Worm (Caenorhabditis elegans) whole organism, L3 larva: ENCODE data around the gene chil-5.
A peak's percentile ranks its signal among the peaks of the same experiment; 100 is the strongest.

Experiments used
- R02D3.7 ChIP-seq: fragments of 150-350 bp; optimal IDR thresholded peaks from 2 replicates; lab custom pipeline; 2014; ENCODE audit warnings: missing biosample characterization, missing genetic modification characterization
- ZK546.5 ChIP-seq: sonication (generic microtip); optimal IDR thresholded peaks from 2 replicates; lab custom pipeline; 2017; ENCODE audit warnings: missing biosample characterization, missing genetic modification characterization
- aly-2 ChIP-seq: fragments of 150-350 bp; optimal IDR thresholded peaks from 2 replicates; lab custom pipeline; 2014; ENCODE audit warnings: missing biosample characterization, missing genetic modification characterization
- ama-1 ChIP-seq: fragments of 150-350 bp; optimal IDR thresholded peaks from 2 replicates; lab custom pipeline; 2018
- ceh-16 ChIP-seq: sonication (generic microtip); optimal IDR thresholded peaks from 2 replicates; lab custom pipeline; 2017; ENCODE audit warnings: missing biosample characterization, missing genetic modification characterization
- ceh-28 ChIP-seq: fragments of 150-350 bp; optimal IDR thresholded peaks from 2 replicates; lab custom pipeline; 2014; ENCODE audit warnings: missing biosample characterization, missing genetic modification reagents, missing genetic modification characterization
- ceh-82 ChIP-seq: fragments of 150-350 bp; optimal IDR thresholded peaks from 2 replicates; lab custom pipeline; 2014; ENCODE audit warnings: missing biosample characterization, missing genetic modification characterization
- egl-5 ChIP-seq: fragments of 150-350 bp; optimal IDR thresholded peaks from 2 replicates; lab custom pipeline; 2017; ENCODE audit warnings: missing biosample characterization, missing genetic modification reagents, missing genetic modification characterization, inconsistent platforms
- elt-1 ChIP-seq: fragments of 150-350 bp; optimal IDR thresholded peaks from 2 replicates; lab custom pipeline; 2014; ENCODE audit warnings: missing biosample characterization, missing genetic modification characterization
- elt-2 ChIP-seq: sonication (generic microtip); optimal IDR thresholded peaks from 2 replicates; lab custom pipeline; 2016; ENCODE audit warnings: missing genetic modification reagents, mild to moderate bottlenecking, missing genetic modification characterization, missing compliant biosample characterization
- elt-3 ChIP-seq, 3 experiments: fragments of 150-350 bp in 1 of 3; sonication (generic microtip) in 2 of 3; optimal IDR thresholded peaks; 2 replicates in 2 of 3; 4 replicates in 1 of 3; lab custom pipeline; 2014 to 2017; ENCODE audit warnings: missing biosample characterization in 3 of 3, missing genetic modification characterization in 3 of 3
- eor-1 ChIP-seq, 2 experiments: fragments of 150-350 bp; optimal IDR thresholded peaks; 2 replicates each; lab custom pipeline; 2014 to 2018; ENCODE audit warnings: missing biosample characterization in 2 of 2, missing genetic modification characterization in 2 of 2
- fkh-10 ChIP-seq: sonication (generic microtip); optimal IDR thresholded peaks from 2 replicates; lab custom pipeline; 2017; ENCODE audit warnings: missing biosample characterization, missing genetic modification reagents, missing genetic modification characterization
- fkh-2 ChIP-seq: fragments of 150-350 bp; optimal IDR thresholded peaks from 2 replicates; lab custom pipeline; 2014; ENCODE audit warnings: missing biosample characterization, missing genetic modification reagents, missing genetic modification characterization
- fos-1 ChIP-seq: fragments of 150-350 bp; optimal IDR thresholded peaks from 2 replicates; lab custom pipeline; 2014; ENCODE audit warnings: missing biosample characterization, missing genetic modification characterization
- hmg-11 ChIP-seq: sonication (generic microtip); optimal IDR thresholded peaks from 2 replicates; lab custom pipeline; 2016; ENCODE audit warnings: missing genetic modification characterization, missing compliant biosample characterization
- jun-1 ChIP-seq: fragments of 150-350 bp; optimal IDR thresholded peaks from 2 replicates; lab custom pipeline; 2014; ENCODE audit warnings: missing biosample characterization, missing genetic modification reagents, missing genetic modification characterization
- lin-15B ChIP-seq: fragments of 150-350 bp; optimal IDR thresholded peaks from 2 replicates; lab custom pipeline; 2014; ENCODE audit warnings: missing biosample characterization, missing genetic modification characterization
- lin-39 ChIP-seq: fragments of 150-350 bp; optimal IDR thresholded peaks from 2 replicates; lab custom pipeline; 2018; ENCODE audit warnings: missing biosample characterization, missing genetic modification reagents, missing genetic modification characterization
- mdl-1 ChIP-seq: fragments of 150-350 bp; optimal IDR thresholded peaks from 2 replicates; lab custom pipeline; 2014; ENCODE audit warnings: missing biosample characterization, missing genetic modification characterization
- mml-1 ChIP-seq: fragments of 150-350 bp; sonication (generic microtip); optimal IDR thresholded peaks from 3 replicates; lab custom pipeline; 2014; ENCODE audit warnings: missing biosample characterization, missing genetic modification characterization
- nfya-1 ChIP-seq: sonication (generic microtip); optimal IDR thresholded peaks from 2 replicates; lab custom pipeline; 2017; ENCODE audit warnings: missing genetic modification characterization, mild to moderate bottlenecking, missing compliant biosample characterization, antibody characterized with exemption, moderate library complexity; ENCODE audit not compliant: insufficient read depth
- nhr-11 ChIP-seq: fragments of 150-350 bp; optimal IDR thresholded peaks from 2 replicates; lab custom pipeline; 2014; ENCODE audit warnings: missing biosample characterization, missing genetic modification characterization
- nhr-12 ChIP-seq: fragments of 150-350 bp; optimal IDR thresholded peaks from 2 replicates; lab custom pipeline; 2014; ENCODE audit warnings: missing biosample characterization, missing genetic modification characterization
- nhr-23 ChIP-seq: fragments of 150-350 bp; optimal IDR thresholded peaks from 2 replicates; lab custom pipeline; 2014; ENCODE audit warnings: missing biosample characterization, missing genetic modification reagents, missing genetic modification characterization
- nhr-237 ChIP-seq: fragments of 150-350 bp; optimal IDR thresholded peaks from 2 replicates; lab custom pipeline; 2014; ENCODE audit warnings: missing biosample characterization, missing genetic modification characterization
- nhr-25 ChIP-seq: sonication (generic microtip); optimal IDR thresholded peaks from 2 replicates; lab custom pipeline; 2017; ENCODE audit warnings: missing biosample characterization, missing genetic modification characterization
- nhr-28 ChIP-seq: fragments of 150-350 bp; optimal IDR thresholded peaks from 2 replicates; lab custom pipeline; 2014; ENCODE audit warnings: missing biosample characterization, missing genetic modification characterization
- nhr-67 ChIP-seq: fragments of 150-350 bp; optimal IDR thresholded peaks from 2 replicates; lab custom pipeline; 2014; ENCODE audit warnings: missing biosample characterization, missing genetic modification characterization
- nhr-77 ChIP-seq: fragments of 150-350 bp; optimal IDR thresholded peaks from 2 replicates; lab custom pipeline; 2014; ENCODE audit warnings: missing biosample characterization, missing genetic modification characterization
- pha-4 ChIP-seq: fragments of 150-350 bp; optimal IDR thresholded peaks from 2 replicates; lab custom pipeline; 2014; ENCODE audit warnings: missing biosample characterization, missing genetic modification reagents, missing genetic modification characterization
- pqm-1 ChIP-seq: fragments of 150-350 bp; optimal IDR thresholded peaks from 2 replicates; lab custom pipeline; 2017; ENCODE audit warnings: missing biosample characterization, missing genetic modification characterization, inconsistent platforms
- sea-2 ChIP-seq: fragments of 150-350 bp; sonication (generic microtip); optimal IDR thresholded peaks from 4 replicates; lab custom pipeline; 2014; ENCODE audit warnings: missing biosample characterization, missing genetic modification reagents, missing genetic modification characterization
- skn-1 ChIP-seq: fragments of 150-350 bp; optimal IDR thresholded peaks from 2 replicates; lab custom pipeline; 2014; ENCODE audit warnings: missing biosample characterization, missing genetic modification characterization
- snpc-4 ChIP-seq: fragments of 150-350 bp; optimal IDR thresholded peaks from 2 replicates; lab custom pipeline; 2014; ENCODE audit warnings: missing biosample characterization, missing genetic modification characterization
- tbx-2 ChIP-seq: sonication (generic microtip); optimal IDR thresholded peaks from 2 replicates; lab custom pipeline; 2016; ENCODE audit warnings: mild to moderate bottlenecking, missing genetic modification characterization, missing compliant biosample characterization
- unc-39 ChIP-seq: sonication (generic microtip); optimal IDR thresholded peaks from 4 replicates; lab custom pipeline; 2017; ENCODE audit warnings: missing biosample characterization, missing genetic modification characterization
- unc-62 ChIP-seq: fragments of 150-350 bp; sonication (generic microtip); optimal IDR thresholded peaks from 4 replicates; lab custom pipeline; 2014; ENCODE audit warnings: missing biosample characterization, missing genetic modification reagents, missing genetic modification characterization
- ztf-11 ChIP-seq: fragments of 150-350 bp; optimal IDR thresholded peaks from 2 replicates; lab custom pipeline; 2014; ENCODE audit warnings: missing biosample characterization, missing genetic modification characterization

The chil-5 gene

DNA sequence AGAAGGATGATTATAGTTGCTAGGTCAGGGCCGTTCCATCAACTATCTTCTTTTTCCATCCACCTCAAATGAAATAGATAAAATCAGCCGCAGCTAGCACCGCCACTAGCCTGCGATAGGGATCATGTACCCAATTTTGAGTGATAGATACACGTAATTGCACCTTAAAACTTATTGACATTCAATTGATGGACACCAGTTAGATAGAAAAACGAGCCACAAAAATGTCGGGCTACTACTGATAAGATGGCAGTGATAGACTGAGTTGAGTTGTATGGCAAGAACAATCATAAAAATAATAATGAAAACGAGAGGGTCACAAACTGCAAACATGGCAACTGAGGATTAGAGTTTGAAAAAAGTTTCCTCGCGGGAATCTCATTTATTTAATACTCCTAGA, 32.3 kb upstream of the chil-5 start:
- TF ChIP-seq nhr-23 (tag; lab: Kevin White, UChicago) (peak; percentile 2), nhr-12 (tag; lab: Kevin White, UChicago) (no peak), lin-15B (tag; lab: Kevin White, UChicago) (no peak), nhr-25 (tag; lab: Kevin White, UChicago) (no peak), mdl-1 (no peak), nhr-67 (tag; lab: Kevin White, UChicago) (no peak), skn-1 (tag; lab: Kevin White, UChicago) (no peak), snpc-4 (tag; lab: Kevin White, UChicago) (no peak), sea-2 (GFP tag; lab: Kevin White, UChicago) (no peak), elt-1 (tag; lab: Kevin White, UChicago) (peak; percentile 91), elt-3 (tag; optimal IDR thresholded peaks at IDR 0.05; lab: Kevin White, UChicago) (no peak), pqm-1 (peak; percentile 48), fkh-10 (GFP tag; lab: Kevin White, UChicago) (no peak), eor-1 (tag; optimal IDR thresholded peaks at IDR 0.05; lab: Kevin White, UChicago) (no peak), fkh-2 (tag; lab: Kevin White, UChicago) (no peak), unc-39 (tag; lab: Kevin White, UChicago) (no peak), nhr-28 (no peak), nhr-237 (tag; lab: Kevin White, UChicago) (no peak), fos-1 (tag; lab: Kevin White, UChicago) (no peak), mml-1 (tag; lab: Kevin White, UChicago) (no peak), elt-2 (peak; percentile 75), tbx-2 (tag; lab: Kevin White, UChicago) (no peak), ceh-82 (tag; lab: Kevin White, UChicago) (no peak)

DNA sequence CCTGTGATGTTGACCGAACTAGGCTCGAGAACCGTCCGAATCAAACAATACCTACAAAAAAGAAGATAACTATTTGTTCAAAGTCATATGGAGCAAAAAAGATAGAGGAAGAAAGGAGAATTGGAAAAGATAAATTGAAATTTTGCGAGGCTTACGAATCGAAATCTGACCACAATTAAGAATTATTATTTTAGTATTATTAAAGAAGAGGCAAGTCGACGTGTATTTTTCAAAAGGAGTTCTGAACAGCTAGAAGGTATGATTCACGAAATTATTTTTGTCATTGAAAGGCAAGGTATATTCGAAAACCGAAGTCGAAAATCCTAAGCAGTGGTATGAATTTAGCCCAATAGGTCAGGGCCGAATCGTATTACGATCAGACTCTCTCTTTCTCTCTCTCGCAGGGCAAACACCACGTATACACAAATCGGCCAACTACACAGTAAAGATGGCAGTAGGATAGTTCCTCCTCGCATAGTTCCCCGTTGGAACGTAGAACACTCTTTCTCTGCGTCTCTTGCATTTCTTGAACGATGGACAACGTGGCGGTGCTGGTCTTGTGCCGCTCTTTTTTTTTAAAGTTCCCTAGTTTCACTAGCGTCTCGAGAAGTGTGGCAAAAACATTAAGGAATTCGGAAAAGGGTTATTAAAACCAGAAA, 31.7 kb upstream of the chil-5 start, which contains the start of gene vgln-1:
Gene vgln-1 (minus strand): TSS at position 51 of the 659 bp plus-strand sequence.
- no peak for TF ChIP-seq nhr-67 (tag; lab: Kevin White, UChicago)
- no peak for TF ChIP-seq unc-62
- no peak for TF ChIP-seq pqm-1
- TF ChIP-seq nhr-25 (tag; lab: Kevin White, UChicago) = peak; percentile 55
- no peak for TF ChIP-seq nhr-11
- peak; percentile 69 for TF ChIP-seq pha-4 (tag; lab: Kevin White, UChicago)
- peak; percentile 61 for TF ChIP-seq nhr-23 (tag; lab: Kevin White, UChicago)
- no peak for TF ChIP-seq ztf-11
- no peak for TF ChIP-seq fkh-10 (GFP tag; lab: Kevin White, UChicago)
- TF ChIP-seq R02D3.7 (tag; lab: Kevin White, UChicago) = no peak
- no peak for TF ChIP-seq ceh-16 (tag; lab: Kevin White, UChicago)
- TF ChIP-seq snpc-4 (tag; lab: Kevin White, UChicago) = no peak
- no peak for TF ChIP-seq lin-39 (tag; lab: Kevin White, UChicago)
- no peak for TF ChIP-seq nhr-12 (tag; lab: Kevin White, UChicago)
- no peak for TF ChIP-seq elt-1 (tag; lab: Kevin White, UChicago)
- peak; percentile 1 for TF ChIP-seq hmg-11 (tag; lab: Kevin White, UChicago)
- TF ChIP-seq elt-3 (tag; optimal IDR thresholded peaks at IDR 0.05; lab: Kevin White, UChicago) = no peak
- TF ChIP-seq ceh-28 (tag; lab: Kevin White, UChicago) = no peak
- no peak for TF ChIP-seq fkh-2 (tag; lab: Kevin White, UChicago)
- no peak for TF ChIP-seq nfya-1 (tag; lab: Kevin White, UChicago)
- no peak for TF ChIP-seq elt-2
- no peak for TF ChIP-seq ZK546.5
- no peak for TF ChIP-seq tbx-2 (tag; lab: Kevin White, UChicago)
- no peak for TF ChIP-seq jun-1 (tag; lab: Kevin White, UChicago)
- TF ChIP-seq unc-39 (tag; lab: Kevin White, UChicago) = no peak

DNA sequence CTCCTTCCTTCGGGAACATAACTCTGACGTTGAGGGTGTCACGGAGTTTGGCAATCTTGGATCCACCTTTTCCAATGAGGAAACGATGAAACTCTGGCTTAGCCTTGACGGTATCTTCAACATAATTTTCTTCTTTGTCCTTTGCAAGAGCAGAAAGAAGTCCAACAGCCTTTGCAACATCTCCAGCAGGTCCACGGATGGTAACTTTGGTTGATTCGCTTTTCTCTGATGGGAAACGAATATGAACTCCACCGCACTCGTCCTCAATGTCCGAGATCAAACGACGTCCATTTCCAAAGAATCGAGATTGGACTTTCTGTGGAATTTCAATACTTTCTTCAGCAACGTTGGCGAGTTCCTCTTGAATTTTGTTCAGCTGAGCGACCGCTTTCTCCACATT, 29.1 kb upstream of the chil-5 start:
- TF ChIP-seq nfya-1 (tag; lab: Kevin White, UChicago) = no peak
- no peak for TF ChIP-seq unc-62
- no peak for TF ChIP-seq R02D3.7 (tag; lab: Kevin White, UChicago)
- TF ChIP-seq nhr-77 (tag; lab: Kevin White, UChicago) = no peak
- no peak for TF ChIP-seq nhr-237 (tag; lab: Kevin White, UChicago)
- TF ChIP-seq ama-1 (lab: Kevin White, UChicago) = no peak
- TF ChIP-seq pha-4 (tag; lab: Kevin White, UChicago) = no peak
- no peak for TF ChIP-seq egl-5
- no peak for TF ChIP-seq nhr-28
- TF ChIP-seq ztf-11 = no peak
- no peak for TF ChIP-seq lin-39 (tag; lab: Kevin White, UChicago)
- TF ChIP-seq nhr-12 (tag; lab: Kevin White, UChicago) = no peak
- TF ChIP-seq aly-2 (tag; lab: Kevin White, UChicago) = no peak
- no peak for TF ChIP-seq unc-39 (tag; lab: Kevin White, UChicago)
- no peak for TF ChIP-seq ceh-28 (tag; lab: Kevin White, UChicago)
- TF ChIP-seq tbx-2 (tag; lab: Kevin White, UChicago) = no peak
